Worm (Caenorhabditis elegans): ENCODE data around the gene C05E4.12.

Gene C05E4.12

DNA sequence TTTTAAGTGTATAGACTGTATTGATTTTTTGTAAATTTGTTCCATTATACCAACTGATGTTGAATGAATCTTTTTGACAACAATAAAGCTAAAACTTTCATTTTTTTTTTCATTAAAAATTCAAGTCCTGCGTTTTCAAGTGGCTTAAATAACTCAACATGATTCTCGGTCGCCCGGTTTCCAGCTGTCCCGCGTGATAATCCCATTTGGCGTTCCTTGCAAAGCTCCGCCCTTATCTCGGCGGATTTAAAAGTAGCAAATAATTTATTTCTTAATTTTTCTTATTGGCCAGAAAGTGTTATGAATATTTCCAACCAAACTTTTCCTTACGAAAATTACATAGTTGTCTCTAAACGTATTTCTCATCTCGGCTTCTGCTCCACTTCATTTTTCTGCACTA lies 5.6 kb downstream of the C05E4.12 start, which contains the start of gene str-20:
str-20 (plus strand) TSS at position 301 of the 400 bp plus-strand sequence.
- TF ChIP-seq ztf-16 (tag; optimal IDR thresholded peaks at IDR 0.05) (no peak), pag-3 (tag; optimal IDR thresholded peaks at IDR 0.05; ENCODE audit: borderline replicate concordance) (no peak), unc-42 (tag; optimal IDR thresholded peaks at IDR 0.05) (no peak)

DNA sequence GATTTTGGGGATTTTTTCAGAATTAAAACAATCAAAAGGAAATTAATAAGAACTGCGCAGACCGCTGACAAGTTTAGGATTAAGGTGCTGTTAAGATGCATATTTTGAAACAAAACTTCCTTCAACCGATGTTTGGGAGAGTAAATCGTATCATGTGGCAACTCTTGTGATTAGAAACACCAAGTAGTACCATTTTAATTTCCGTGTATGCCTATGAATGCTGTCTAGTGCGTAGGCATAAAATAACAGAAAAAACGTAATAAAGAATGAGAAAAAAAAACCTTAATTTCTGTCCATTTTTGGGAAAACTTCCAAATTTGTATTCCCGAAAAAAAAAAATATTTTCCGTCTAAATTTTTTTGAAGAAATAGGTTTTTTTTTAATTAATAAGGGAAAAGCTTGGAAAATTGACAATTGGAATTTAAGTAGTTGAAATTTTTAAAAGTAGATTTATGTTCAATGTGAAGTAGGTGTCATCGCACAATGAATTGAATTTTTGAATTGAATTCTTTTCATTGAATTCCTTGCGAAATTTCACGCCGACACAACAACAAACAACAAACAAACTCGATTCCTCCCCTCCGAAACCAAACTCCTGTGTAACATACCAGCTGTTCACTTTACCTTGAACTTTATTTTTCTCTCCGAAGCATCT lies 9.0 kb downstream of the C05E4.12 start, which contains the start of the genes str-262 and srp-1:
str-262 (minus strand) TSS at position 101 of the 655 bp plus-strand sequence.
srp-1 (plus strand) TSS at position 605 of the 655 bp plus-strand sequence.
- TF ChIP-seq pha-4 (tag; optimal IDR thresholded peaks at IDR 0.05) (no peak), mec-3 (tag; optimal IDR thresholded peaks at IDR 0.05; ENCODE audit: borderline replicate concordance) (no peak), gmeb-2 (tag; optimal IDR thresholded peaks at IDR 0.05) (no peak), ets-4 (tag; optimal IDR thresholded peaks at IDR 0.05) (no peak), ref-2 (tag; optimal IDR thresholded peaks at IDR 0.05) (no peak), unc-3 (GFP tag; conservative IDR thresholded peaks at IDR 0.05) (no peak), unc-3 (tag; optimal IDR thresholded peaks at IDR 0.05) (no peak), F13H6.1 (tag; optimal IDR thresholded peaks at IDR 0.05) (no peak), zip-5 (tag; optimal IDR thresholded peaks at IDR 0.05) (no peak), ceh-9 (tag; optimal IDR thresholded peaks at IDR 0.05) (no peak), dmd-4 (tag; optimal IDR thresholded peaks at IDR 0.05; ENCODE audit: borderline replicate concordance) (no peak), ceh-19 (GFP tag; optimal IDR thresholded peaks at IDR 0.05) (no peak), hlh-15 (tag; optimal IDR thresholded peaks at IDR 0.05) (no peak), unc-86 (tag; optimal IDR thresholded peaks at IDR 0.05) (no peak), odd-2 (tag; optimal IDR thresholded peaks at IDR 0.05) (no peak), pax-1 (tag; optimal IDR thresholded peaks at IDR 0.05) (no peak), ceh-22 (tag; optimal IDR thresholded peaks at IDR 0.05) (no peak), madf-2 (tag; optimal IDR thresholded peaks at IDR 0.05) (no peak), ceh-18 (tag; optimal IDR thresholded peaks at IDR 0.05) (no peak)

DNA sequence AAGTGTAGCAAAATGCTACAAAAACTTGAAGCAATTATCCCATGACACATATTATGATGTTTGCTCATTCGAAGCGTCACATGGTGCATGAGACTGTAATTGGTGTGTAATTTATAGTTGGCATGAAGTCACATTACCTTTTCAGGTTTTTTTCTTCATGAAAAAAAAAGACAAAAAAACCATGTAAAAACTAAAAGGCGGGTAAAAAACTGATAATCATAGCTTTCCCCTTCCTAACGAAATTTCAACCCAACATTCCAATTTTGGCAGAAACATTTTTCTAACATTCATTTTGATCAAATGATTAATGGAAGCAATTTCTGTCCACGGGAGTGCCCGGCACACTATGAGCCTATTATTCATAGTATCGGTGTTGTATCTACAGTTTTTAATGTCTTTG lies 13.7 kb downstream of the C05E4.12 start, which contains the start of gene sri-4:
sri-4 (plus strand) TSS at position 301 of the 400 bp plus-strand sequence.
- TF ChIP-seq fkh-6 (tag; optimal IDR thresholded peaks at IDR 0.05) (no peak), npax-4 (tag; optimal IDR thresholded peaks at IDR 0.05) (no peak), lim-6 (tag; optimal IDR thresholded peaks at IDR 0.05) (no peak), unc-3 (GFP tag; conservative IDR thresholded peaks at IDR 0.05) (no peak), unc-3 (tag; optimal IDR thresholded peaks at IDR 0.05) (no peak), T23F11.4 (GFP tag; optimal IDR thresholded peaks at IDR 0.05) (no peak), ceh-6 (GFP tag; optimal IDR thresholded peaks at IDR 0.05) (no peak), ceh-19 (GFP tag; optimal IDR thresholded peaks at IDR 0.05) (no peak), dmd-4 (tag; optimal IDR thresholded peaks at IDR 0.05; ENCODE audit: borderline replicate concordance) (no peak), tbx-2 (tag; optimal IDR thresholded peaks at IDR 0.05) (no peak), pha-4 (tag; optimal IDR thresholded peaks at IDR 0.05) (no peak)

DNA sequence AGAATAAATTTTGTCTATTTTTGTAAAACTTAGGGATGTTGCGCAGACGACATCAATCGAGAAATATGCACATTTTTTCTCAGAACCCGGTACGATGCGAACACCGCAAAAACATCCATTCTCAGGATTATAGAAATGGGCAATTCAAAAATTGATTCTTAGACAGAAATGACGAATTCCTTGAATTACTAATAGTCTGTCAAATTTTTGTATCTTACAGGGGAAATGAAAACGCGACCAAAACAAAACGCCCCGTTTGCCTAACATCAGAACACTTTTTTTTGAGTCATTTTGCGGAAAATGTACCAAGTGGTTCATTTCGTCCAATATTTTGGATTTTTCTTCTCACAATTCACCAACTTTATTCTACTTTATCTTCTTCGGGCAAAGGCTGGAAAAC lies 18.4 kb downstream of the C05E4.12 start, which contains the start of gene str-134:
str-134 (plus strand) TSS at position 301 of the 400 bp plus-strand sequence.
- TF ChIP-seq ceh-31 (tag; optimal IDR thresholded peaks at IDR 0.05) (no peak), hlh-15 (tag; optimal IDR thresholded peaks at IDR 0.05) (no peak), eyg-1 (tag; optimal IDR thresholded peaks at IDR 0.05) (no peak), gmeb-2 (tag; optimal IDR thresholded peaks at IDR 0.05) (no peak), ceh-24 (tag; optimal IDR thresholded peaks at IDR 0.05) (no peak), dve-1 (tag; optimal IDR thresholded peaks at IDR 0.05) (no peak), ceh-14 (tag; optimal IDR thresholded peaks at IDR 0.05) (no peak), fkh-6 (tag; optimal IDR thresholded peaks at IDR 0.05) (no peak), hlh-30 (tag; optimal IDR thresholded peaks at IDR 0.05; ENCODE audit: insufficient read depth) (no peak), madf-2 (tag; optimal IDR thresholded peaks at IDR 0.05) (no peak), elt-2 (tag; optimal IDR thresholded peaks at IDR 0.05) (no peak), elt-4 (tag; optimal IDR thresholded peaks at IDR 0.05) (no peak), ahr-1 (tag; optimal IDR thresholded peaks at IDR 0.05) (no peak), nhr-11 (tag; optimal IDR thresholded peaks at IDR 0.05) (no peak), nfya-1 (tag; optimal IDR thresholded peaks at IDR 0.05) (no peak), sdc-2 (tag; optimal IDR thresholded peaks at IDR 0.05) (no peak), ceh-22 (tag; optimal IDR thresholded peaks at IDR 0.05) (no peak), pqm-1 (tag; optimal IDR thresholded peaks at IDR 0.05) (no peak), unc-42 (tag; optimal IDR thresholded peaks at IDR 0.05) (no peak), syd-9 (tag; optimal IDR thresholded peaks at IDR 0.05) (no peak)
